Fruit fly (Drosophila melanogaster): ENCODE data around the gene Pxd.
A peak's percentile ranks its signal among the peaks of the same experiment; 100 is the strongest.

Gene Pxd

dm6 chr3R:17028393-17028792 is 14.0 kb downstream of the Pxd start, which contains the start of gene CG5225:
CG5225 (plus strand) TSS chr3R:17028693.
- no peak for TF ChIP-seq CG32006 (GFP tag; optimal IDR thresholded peaks at IDR 0.05)
- no peak for TF ChIP-seq cyc (GFP tag; optimal IDR thresholded peaks at IDR 0.05)
- no peak for TF ChIP-seq CG8119 (GFP tag; IDR thresholded peaks at IDR 0.05)
- no peak for TF ChIP-seq CG6792 (GFP tag; optimal IDR thresholded peaks at IDR 0.05)
- no peak for TF ChIP-seq Ets21C (GFP tag; optimal IDR thresholded peaks at IDR 0.05)
- TF ChIP-seq CG11902 (GFP tag; optimal IDR thresholded peaks at IDR 0.05) = no peak
- no peak for TF ChIP-seq Gug (GFP tag; IDR thresholded peaks at IDR 0.05)
- TF ChIP-seq dsx (GFP tag; optimal IDR thresholded peaks at IDR 0.05; ENCODE audit: poor library complexity, severe bottlenecking) = no peak
- TF ChIP-seq CG6163 (GFP tag; IDR thresholded peaks at IDR 0.05) = no peak
- TF ChIP-seq Sox102F (GFP tag; optimal IDR thresholded peaks at IDR 0.05) = no peak

- TF ChIP-seq CG7368 (GFP tag; optimal IDR thresholded peaks at IDR 0.05) (peak; percentile 12), CG9139 (GFP tag; optimal IDR thresholded peaks at IDR 0.05) (no peak)
These were observed 15.4 kb downstream of the Pxd start for dm6 chr3R:17029796-17030195.

- no peak for TF ChIP-seq vri (GFP tag; optimal IDR thresholded peaks at IDR 0.05)
- TF ChIP-seq Smox (GFP tag; optimal IDR thresholded peaks at IDR 0.05) = no peak
- no peak for TF ChIP-seq Sox15 (GFP tag; optimal IDR thresholded peaks at IDR 0.05)
- TF ChIP-seq CG8119 (GFP tag; IDR thresholded peaks at IDR 0.05) = no peak
- TF ChIP-seq fd59A (GFP tag; optimal IDR thresholded peaks at IDR 0.05) = no peak
- TF ChIP-seq CG11762 (GFP tag; optimal IDR thresholded peaks at IDR 0.05; ENCODE audit: insufficient read depth) = no peak
- no peak for TF ChIP-seq achi (GFP tag; optimal IDR thresholded peaks at IDR 0.05)
- no peak for TF ChIP-seq CG16779 (tag; optimal IDR thresholded peaks at IDR 0.05)
- no peak for TF ChIP-seq acj6 (GFP tag; optimal IDR thresholded peaks at IDR 0.05)
- no peak for TF ChIP-seq Lpt (GFP tag; optimal IDR thresholded peaks at IDR 0.05)
- TF ChIP-seq Met (GFP tag; optimal IDR thresholded peaks at IDR 0.05) = no peak
- TF ChIP-seq ss (GFP tag; optimal IDR thresholded peaks at IDR 0.05) = no peak
- no peak for TF ChIP-seq Hr39 (GFP tag; optimal IDR thresholded peaks at IDR 0.05)
- no peak for TF ChIP-seq CG31627 (GFP tag; optimal IDR thresholded peaks at IDR 0.05)
- TF ChIP-seq CG11902 (GFP tag; optimal IDR thresholded peaks at IDR 0.05) = no peak
- no peak for TF ChIP-seq Hr4 (GFP tag; optimal IDR thresholded peaks at IDR 0.05)
- no peak for TF ChIP-seq Sox14 (GFP tag; optimal IDR thresholded peaks at IDR 0.05)
These were observed 17.1 kb downstream of the Pxd start, which contains the start of gene CG31268 for dm6 chr3R:17031502-17031901. CG31268 (plus strand) TSS chr3R:17031802.

dm6 chr3R:17035945-17036344 is 21.6 kb downstream of the Pxd start, which contains the start of gene CG4009:
CG4009 (minus strand) TSS chr3R:17036045.
- TF ChIP-seq CG31627 (GFP tag; optimal IDR thresholded peaks at IDR 0.05) (no peak), dac (GFP tag; optimal IDR thresholded peaks at IDR 0.05) (no peak), CG9139 (GFP tag; optimal IDR thresholded peaks at IDR 0.05) (no peak), Eip75B (GFP tag; optimal IDR thresholded peaks at IDR 0.05) (no peak), OdsH (GFP tag; optimal IDR thresholded peaks at IDR 0.05) (no peak), Sox14 (GFP tag; optimal IDR thresholded peaks at IDR 0.05) (no peak), dsx (GFP tag; optimal IDR thresholded peaks at IDR 0.05; ENCODE audit: poor library complexity, severe bottlenecking) (no peak), Smox (GFP tag; optimal IDR thresholded peaks at IDR 0.05) (no peak), CG3032 (tag; optimal IDR thresholded peaks at IDR 0.05) (no peak), fd59A (GFP tag; optimal IDR thresholded peaks at IDR 0.05) (no peak), Hr4 (GFP tag; optimal IDR thresholded peaks at IDR 0.05) (no peak)

dm6 chr3R:17039993-17040807 is 25.8 kb downstream of the Pxd start, which contains the start of the genes CG18213 and Trm7-32:
CG18213 (minus strand) TSS chr3R:17040203.
Trm7-32 (plus strand) TSS chr3R:17040682.
- TF ChIP-seq OdsH (GFP tag; optimal IDR thresholded peaks at IDR 0.05) = no peak
- TF ChIP-seq CG10631 (GFP tag; optimal IDR thresholded peaks at IDR 0.05) = peak; percentile 38
- no peak for TF ChIP-seq pdm3 (GFP tag; optimal IDR thresholded peaks at IDR 0.05)
- TF ChIP-seq CG34406 (GFP tag; optimal IDR thresholded peaks at IDR 0.05) = no peak
- peak; percentile 15 for TF ChIP-seq esn (GFP tag; optimal IDR thresholded peaks at IDR 0.05)
- TF ChIP-seq achi (GFP tag; optimal IDR thresholded peaks at IDR 0.05) = peak; percentile 27
- TF ChIP-seq Ets96B (tag; optimal IDR thresholded peaks at IDR 0.05) = no peak
- TF ChIP-seq fkh (GFP tag; optimal IDR thresholded peaks at IDR 0.05) = no peak
- TF ChIP-seq CG9139 (GFP tag; optimal IDR thresholded peaks at IDR 0.05) = no peak
- no peak for TF ChIP-seq CG16779 (tag; optimal IDR thresholded peaks at IDR 0.05)
